Worm (Caenorhabditis elegans) whole organism, L4 larva: ENCODE results near the gene C45B11.6.

Experiments used
- F10B5.3 ChIP-seq: sonication (generic microtip); optimal IDR thresholded peaks from 2 replicates; lab custom pipeline; 2016; ENCODE audit warnings: mild to moderate bottlenecking, missing genetic modification characterization, missing compliant biosample characterization
- F49E8.2 ChIP-seq: sonication (generic microtip); optimal IDR thresholded peaks from 2 replicates; lab custom pipeline; 2016; ENCODE audit warnings: missing compliant biosample characterization, mild to moderate bottlenecking, missing genetic modification characterization, borderline replicate concordance
- T20F7.1 ChIP-seq: fragments of 200-800 bp; sonication (Bioruptor generic); optimal IDR thresholded peaks from 2 replicates; lab custom pipeline; 2018; ENCODE audit warnings: mild to moderate bottlenecking, missing genetic modification characterization, missing compliant biosample characterization
- aha-1 ChIP-seq: fragments of 150-350 bp; peaks from one replicate; lab custom pipeline; 2014; ENCODE audit warnings: missing biosample characterization, missing genetic modification characterization
- arid-1 ChIP-seq: fragments of 200-800 bp; sonication (Bioruptor generic); conservative IDR thresholded peaks from 2 replicates; pipeline ENCODE4 v1.3.6; 2022; ENCODE audit warnings: missing genetic modification reagents, missing genetic modification characterization, missing compliant biosample characterization
- ceh-20 ChIP-seq: fragments of 200-800 bp; sonication (Bioruptor generic); IDR thresholded peaks from 2 replicates; pipeline ENCODE4 v1.3.6; 2022; ENCODE audit warnings: missing genetic modification reagents, missing genetic modification characterization, missing compliant biosample characterization
- ceh-62 ChIP-seq: sonication (generic microtip); optimal IDR thresholded peaks from 2 replicates; lab custom pipeline; 2017; ENCODE audit warnings: missing biosample characterization, missing genetic modification characterization
- ceh-82 ChIP-seq: sonication (generic microtip); optimal IDR thresholded peaks from 2 replicates; lab custom pipeline; 2017; ENCODE audit warnings: missing biosample characterization, missing genetic modification characterization
- cey-2 ChIP-seq: sonication (generic microtip); optimal IDR thresholded peaks from 3 replicates; lab custom pipeline; 2017; ENCODE audit warnings: missing genetic modification characterization, mild to moderate bottlenecking, missing compliant biosample characterization, antibody characterized with exemption, borderline replicate concordance; ENCODE audit not compliant: insufficient read depth
- daf-12 ChIP-seq: fragments of 150-350 bp; optimal IDR thresholded peaks from 2 replicates; lab custom pipeline; 2014; ENCODE audit warnings: missing biosample characterization, missing genetic modification reagents, missing genetic modification characterization
- daf-16 ChIP-seq, 3 experiments: sonication (generic microtip); optimal IDR thresholded peaks; 2 replicates each; lab custom pipeline; 2016 to 2017; ENCODE audit warnings: missing genetic modification characterization in 3 of 3, missing genetic modification reagents in 3 of 3, mild to moderate bottlenecking in 2 of 3, missing compliant biosample characterization in 2 of 3, missing biosample characterization in 1 of 3, moderate library complexity in 1 of 3
- dmd-6 ChIP-seq: fragments of 200-800 bp; sonication (Bioruptor generic); IDR thresholded peaks from 2 replicates; pipeline ENCODE4 v1.3.6; 2022; ENCODE audit warnings: missing genetic modification reagents, missing genetic modification characterization, missing compliant biosample characterization
- dmd-9 ChIP-seq: fragments of 200-800 bp; sonication (Bioruptor generic); IDR thresholded peaks from 2 replicates; pipeline ENCODE4 v1.3.6; 2022; ENCODE audit warnings: missing genetic modification reagents, missing genetic modification characterization, missing compliant biosample characterization
- duxl-1 ChIP-seq: sonication (generic microtip); optimal IDR thresholded peaks from 2 replicates; lab custom pipeline; 2016; ENCODE audit warnings: mild to moderate bottlenecking, missing genetic modification characterization, moderate library complexity, missing compliant biosample characterization; ENCODE audit not compliant: poor library complexity
- fkh-10 ChIP-seq: fragments of 150-350 bp; optimal IDR thresholded peaks from 2 replicates; lab custom pipeline; 2014; ENCODE audit warnings: missing biosample characterization, missing genetic modification reagents, missing genetic modification characterization
- fos-1 ChIP-seq: fragments of 150-350 bp; optimal IDR thresholded peaks from 2 replicates; lab custom pipeline; 2014; ENCODE audit warnings: missing biosample characterization, missing genetic modification characterization
- hlh-30 ChIP-seq: sonication (generic microtip); optimal IDR thresholded peaks from 2 replicates; lab custom pipeline; 2017; ENCODE audit warnings: antibody characterized with exemption, mild to moderate bottlenecking, missing genetic modification characterization, missing compliant biosample characterization; ENCODE audit not compliant: insufficient read depth
- lim-7 ChIP-seq: fragments of 200-800 bp; sonication (Bioruptor generic); IDR thresholded peaks from 2 replicates; pipeline ENCODE4 v1.3.6; 2022; ENCODE audit warnings: missing genetic modification characterization, missing compliant biosample characterization
- lin-13 ChIP-seq: fragments of 150-350 bp; optimal IDR thresholded peaks from 2 replicates; lab custom pipeline; 2014; ENCODE audit warnings: missing biosample characterization, missing genetic modification reagents, missing genetic modification characterization
- lin-15B ChIP-seq: fragments of 150-350 bp; sonication (generic microtip); optimal IDR thresholded peaks from 3 replicates; lab custom pipeline; 2014; ENCODE audit warnings: missing biosample characterization, missing genetic modification characterization
- lin-29 ChIP-seq: fragments of 200-800 bp; sonication (Bioruptor generic); IDR thresholded peaks from 2 replicates; pipeline ENCODE4 v1.3.6; 2022; ENCODE audit warnings: missing genetic modification reagents, missing genetic modification characterization, missing compliant biosample characterization
- lin-39 ChIP-seq: fragments of 150-350 bp; optimal IDR thresholded peaks from 2 replicates; lab custom pipeline; 2014; ENCODE audit warnings: missing biosample characterization, missing genetic modification reagents, missing genetic modification characterization
- lsy-2 ChIP-seq, 2 experiments: fragments of 150-350 bp in 1 of 2; sonication (generic microtip) in 1 of 2; optimal IDR thresholded peaks; 2 replicates each; lab custom pipeline; 2014 to 2017; ENCODE audit warnings: missing biosample characterization in 2 of 2, missing genetic modification characterization in 2 of 2
- madf-9 ChIP-seq: fragments of 200-800 bp; sonication (Bioruptor generic); conservative IDR thresholded peaks from 2 replicates; pipeline ENCODE4 v1.3.6; 2022; ENCODE audit warnings: missing genetic modification reagents, missing genetic modification characterization, missing compliant biosample characterization
- mes-2 ChIP-seq: sonication (generic microtip); optimal IDR thresholded peaks from 2 replicates; lab custom pipeline; 2016; ENCODE audit warnings: missing genotype, mild to moderate bottlenecking, missing genetic modification characterization, missing compliant biosample characterization; ENCODE audit not compliant: poor library complexity, severe bottlenecking
- mxl-3 ChIP-seq: fragments of 200-800 bp; sonication (Bioruptor generic); optimal IDR thresholded peaks from 2 replicates; lab custom pipeline; 2018; ENCODE audit warnings: mild to moderate bottlenecking, missing genetic modification characterization, missing compliant biosample characterization
- nhr-10 ChIP-seq: fragments of 150-350 bp; optimal IDR thresholded peaks from 2 replicates; lab custom pipeline; 2014; ENCODE audit warnings: missing biosample characterization, missing genetic modification characterization
- nhr-6 ChIP-seq: fragments of 150-350 bp; optimal IDR thresholded peaks from 2 replicates; lab custom pipeline; 2014; ENCODE audit warnings: missing biosample characterization, missing genetic modification characterization
- nhr-76 ChIP-seq: fragments of 150-350 bp; optimal IDR thresholded peaks from 2 replicates; lab custom pipeline; 2014; ENCODE audit warnings: missing biosample characterization, missing genetic modification characterization
- nhr-77 ChIP-seq: fragments of 150-350 bp; optimal IDR thresholded peaks from 2 replicates; lab custom pipeline; 2014; ENCODE audit warnings: missing biosample characterization, missing genetic modification characterization
- pha-4 ChIP-seq, 2 experiments: fragments of 150-350 bp in 1 of 2; fragments of 200-800 bp in 1 of 2; sonication (Bioruptor generic) in 1 of 2; IDR thresholded peaks in 1 of 2; optimal IDR thresholded peaks in 1 of 2; 2 replicates each; pipeline versions ENCODE4 v1.3.6 to Lab custom; 2014 to 2022; ENCODE audit warnings: missing genetic modification characterization in 2 of 2, missing genetic modification reagents in 2 of 2, missing biosample characterization in 1 of 2, missing compliant biosample characterization in 1 of 2
- php-3 ChIP-seq: fragments of 200-800 bp; sonication (Bioruptor generic); IDR thresholded peaks from 2 replicates; pipeline ENCODE4 v1.3.6; 2022; ENCODE audit warnings: missing genetic modification reagents, missing genetic modification characterization, missing compliant biosample characterization
- rbr-2 ChIP-seq: sonication (generic microtip); optimal IDR thresholded peaks from 2 replicates; lab custom pipeline; 2016; ENCODE audit warnings: missing genotype, missing genetic modification characterization, missing compliant biosample characterization
- set-16 ChIP-seq: fragments of 200-800 bp; sonication (Bioruptor generic); IDR thresholded peaks from 2 replicates; pipeline ENCODE4 v1.3.6; 2022; ENCODE audit warnings: missing genetic modification reagents, missing genetic modification characterization, missing compliant biosample characterization
- skn-1 ChIP-seq: fragments of 150-350 bp; optimal IDR thresholded peaks from 2 replicates; lab custom pipeline; 2014; ENCODE audit warnings: missing biosample characterization, missing genetic modification characterization
- tra-1 ChIP-seq: fragments of 200-800 bp; sonication (Bioruptor generic); IDR thresholded peaks from 2 replicates; pipeline ENCODE4 v1.3.6; 2022; ENCODE audit warnings: missing genetic modification reagents, missing genetic modification characterization, missing compliant biosample characterization
- unc-62 ChIP-seq, 3 experiments: fragments of 150-350 bp in 1 of 3; sonication (generic microtip); optimal IDR thresholded peaks in 2 of 3; peaks in 1 of 3; 1 replicate in 1 of 3; 2 replicates in 2 of 3; lab custom pipeline; 2014 to 2017; ENCODE audit warnings: missing biosample characterization in 3 of 3, missing genetic modification characterization in 3 of 3, missing genetic modification reagents in 3 of 3, missing genotype in 1 of 3
- zag-1 ChIP-seq: fragments of 150-350 bp; optimal IDR thresholded peaks from 2 replicates; lab custom pipeline; 2014; ENCODE audit warnings: missing biosample characterization, missing genetic modification characterization
- zip-11 ChIP-seq: fragments of 200-800 bp; sonication (Bioruptor generic); IDR thresholded peaks from 2 replicates; pipeline ENCODE4 v1.3.6; 2022; ENCODE audit warnings: missing genetic modification characterization, missing compliant biosample characterization
- zip-2 ChIP-seq: fragments of 150-350 bp; optimal IDR thresholded peaks from 2 replicates; lab custom pipeline; 2014; ENCODE audit warnings: missing biosample characterization, missing genetic modification characterization

Gene C45B11.6

ce11 chrV:11029309-11029708, 14.6 kb upstream of the C45B11.6 start (continued):
- TF ChIP-seq rbr-2 (tag; lab: Kevin White, UChicago) (peak; percentile 39), madf-9 (0 out of 2 replicates have a peak, but pooled peaks have one; percentile 17), duxl-1 (peak; percentile 68), dmd-6 (GFP tag; lab: Robert Waterston, UW) (no peak; the same call in 1 of the 2 replicates), ceh-20 (GFP tag; lab: Robert Waterston, UW) (no peak), lin-13 (GFP tag; lab: Kevin White, UChicago) (no peak), nhr-77 (tag; lab: Kevin White, UChicago) (no peak), T20F7.1 (peak; percentile 42), skn-1 (tag; lab: Kevin White, UChicago) (no peak), daf-16 (GFP tag; optimal IDR thresholded peaks at IDR 0.05; lab: Kevin White, UChicago) (no peak), daf-16 (tag; optimal IDR thresholded peaks at IDR 0.05; lab: Kevin White, UChicago) (peak; percentile 29), lin-39 (tag; lab: Kevin White, UChicago) (no peak), hlh-30 (tag; lab: Kevin White, UChicago) (peak; percentile 14), zip-11 (no peak), pha-4 (GFP tag; IDR thresholded peaks at IDR 0.05; lab: Robert Waterston, UW) (no peak), pha-4 (tag; optimal IDR thresholded peaks at IDR 0.05; lab: Kevin White, UChicago) (no peak), lin-29 (GFP tag; lab: Robert Waterston, UW) (no peak), daf-12 (tag; lab: Kevin White, UChicago) (no peak), tra-1 (GFP tag; lab: Robert Waterston, UW) (no peak), nhr-6 (tag; lab: Kevin White, UChicago) (peak; percentile 46), php-3 (no peak), cey-2 (tag; lab: Kevin White, UChicago) (no peak), set-16 (GFP tag; lab: Robert Waterston, UW) (no peak), arid-1 (GFP tag; lab: Robert Waterston, UW) (no peak), mes-2 (peak; percentile 97), F49E8.2 (peak; percentile 27), nhr-76 (tag; lab: Kevin White, UChicago) (no peak), zip-2 (no peak), aha-1 (tag; lab: Kevin White, UChicago) (no peak), ceh-62 (no peak), nhr-10 (tag; lab: Kevin White, UChicago) (no peak), zag-1 (tag; lab: Kevin White, UChicago) (no peak), lim-7 (GFP tag; lab: Robert Waterston, UW) (no peak), dmd-9 (GFP tag; lab: Robert Waterston, UW) (peak; percentile 69), lin-15B (tag; lab: Kevin White, UChicago) (no peak), lsy-2 (tag; optimal IDR thresholded peaks at IDR 0.05; lab: Kevin White, UChicago) (peak in 1 of 2 experiments; percentile 70)
- TF ChIP-seq, all 104 proteins: peak for 23

DNA sequence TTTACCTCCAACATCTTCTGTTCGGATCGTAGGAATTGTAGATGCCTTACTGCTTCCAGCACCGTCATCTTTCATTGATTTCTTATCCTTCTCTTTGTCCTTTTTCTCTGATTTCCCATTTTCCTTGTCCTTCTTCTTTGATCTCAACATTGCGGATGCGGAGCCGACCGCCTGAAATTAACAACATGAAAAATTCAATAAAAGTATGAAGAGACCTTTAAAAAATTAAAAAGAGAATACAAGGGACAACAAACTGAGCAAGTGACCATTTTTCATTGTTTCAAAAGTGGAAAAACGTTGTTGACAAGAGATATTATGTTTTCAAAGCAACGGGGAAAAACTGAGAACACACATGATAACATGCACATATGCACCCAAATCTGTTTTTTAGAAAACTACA, 13.2 kb upstream of the C45B11.6 start:
- TF ChIP-seq unc-62 (GFP tag; optimal IDR thresholded peaks at IDR 0.05 in 1 of 2; lab: Kevin White, UChicago) (peak in 1 of 2 experiments; percentile 93), unc-62 (tag; optimal IDR thresholded peaks at IDR 0.05; lab: Kevin White, UChicago) (no peak), ceh-82 (tag; lab: Kevin White, UChicago) (no peak)
- TF ChIP-seq, all 104 proteins: peak for 1

DNA sequence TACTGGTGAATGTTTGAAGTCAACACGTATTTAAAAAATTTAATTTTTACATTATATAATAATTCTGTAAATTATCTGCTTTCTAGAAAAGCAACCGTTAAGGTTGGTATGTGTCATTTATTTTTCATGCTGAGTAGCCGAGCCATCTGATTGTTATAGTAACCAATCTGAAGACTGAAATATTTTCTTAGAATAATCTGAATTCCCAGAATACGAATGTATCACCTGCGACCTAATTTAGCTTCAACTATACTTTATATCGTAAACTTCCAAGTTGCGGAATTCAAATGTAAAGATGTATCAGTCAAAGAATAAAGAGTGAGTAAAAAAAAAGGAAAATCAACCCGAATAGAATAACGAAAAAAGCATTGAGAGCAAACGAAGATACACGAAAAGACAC, 10.6 kb upstream of the C45B11.6 start:
- TF ChIP-seq mxl-3 (GFP tag; lab: Kevin White, UChicago): no peak
- TF ChIP-seq aha-1 (tag; lab: Kevin White, UChicago): peak; percentile 72
- TF ChIP-seq F10B5.3: no peak
- no peak for TF ChIP-seq lin-13 (GFP tag; lab: Kevin White, UChicago)
- no peak for TF ChIP-seq fos-1 (tag; lab: Kevin White, UChicago)
- TF ChIP-seq nhr-77 (tag; lab: Kevin White, UChicago): no peak
- peak; percentile 11 for TF ChIP-seq fkh-10 (GFP tag; lab: Kevin White, UChicago)
- TF ChIP-seq, all 104 proteins: peak for 2
